Fruit fly (Drosophila melanogaster): ENCODE results near the gene Edem1.

Edem1 gene

DNA sequence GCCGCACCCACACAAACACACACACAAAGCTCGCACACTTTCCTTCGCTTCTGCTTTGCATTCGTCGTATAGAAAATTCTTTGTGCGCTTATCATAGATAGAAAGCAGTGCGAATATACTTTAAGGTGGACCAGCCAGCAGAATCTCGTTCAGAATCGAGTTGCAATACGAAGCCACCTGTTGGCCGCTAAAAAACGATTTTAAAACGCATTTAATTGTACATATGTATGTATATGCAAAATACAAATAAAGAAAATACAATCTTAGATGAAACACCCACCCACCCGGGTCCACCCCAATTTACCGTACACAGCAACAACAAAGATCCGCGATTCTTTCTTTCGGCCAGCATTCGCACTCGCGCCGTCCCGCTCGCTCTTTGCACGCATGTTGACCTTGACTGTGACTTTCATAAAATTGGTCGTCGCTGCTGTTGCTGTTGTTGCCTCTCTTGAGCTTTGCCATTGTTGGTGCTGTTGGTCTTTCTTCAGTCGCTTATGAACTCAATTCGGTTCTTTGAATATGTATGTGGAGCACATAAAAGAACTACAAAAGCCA, 40.0 kb upstream of the Edem1 start (continued):
- peak; percentile 85 for TF ChIP-seq lab (GFP tag; optimal IDR thresholded peaks at IDR 0.05)
- TF ChIP-seq schlank (tag; optimal IDR thresholded peaks at IDR 0.05) = peak; percentile 41
- peak; percentile 27 for TF ChIP-seq Sox102F (GFP tag; optimal IDR thresholded peaks at IDR 0.05)
- TF ChIP-seq Dek (tag; optimal IDR thresholded peaks at IDR 0.05) = peak; percentile 54
- no peak for TF ChIP-seq ttk (GFP tag; IDR thresholded peaks at IDR 0.05)
- TF ChIP-seq Fer3 (tag; optimal IDR thresholded peaks at IDR 0.05) = peak; percentile 59
- peak; percentile 59 for TF ChIP-seq CG15514 (GFP tag; optimal IDR thresholded peaks at IDR 0.05)
- peak; percentile 33 for TF ChIP-seq esg (GFP tag; conservative IDR thresholded peaks at IDR 0.05)
- TF ChIP-seq CG7271 (tag; optimal IDR thresholded peaks at IDR 0.05) = no peak
- peak; percentile 55; the same call in 1 of the 2 replicates for TF ChIP-seq lmd (GFP tag; IDR thresholded peaks at IDR 0.05)
- TF ChIP-seq gcm2 (GFP tag; optimal IDR thresholded peaks at IDR 0.05) = no peak
- TF ChIP-seq Meics (GFP tag; optimal IDR thresholded peaks at IDR 0.05) = peak; percentile 77
- 0 out of 2 replicates have a peak, but pooled peaks have one; percentile 17 for TF ChIP-seq CG14441 (GFP tag; IDR thresholded peaks at IDR 0.05)
- TF ChIP-seq vvl (GFP tag; IDR thresholded peaks at IDR 0.05) = 0 out of 2 replicates have a peak, but pooled peaks have one; percentile 19
- peak; percentile 86 for TF ChIP-seq ERR (GFP tag; optimal IDR thresholded peaks at IDR 0.05)
- TF ChIP-seq CG12942 (GFP tag; optimal IDR thresholded peaks at IDR 0.05) = no peak
- no peak for TF ChIP-seq Lpt (GFP tag; optimal IDR thresholded peaks at IDR 0.05)
- peak; percentile 77 for TF ChIP-seq CG9932 (GFP tag; IDR thresholded peaks at IDR 0.05)
- TF ChIP-seq E2f1 (GFP tag; IDR thresholded peaks at IDR 0.05) = no peak
- peak; percentile 40; the same call in 1 of the 2 replicates for TF ChIP-seq CG31441 (GFP tag; IDR thresholded peaks at IDR 0.05)
- peak; percentile 78 for TF ChIP-seq PHDP (tag; optimal IDR thresholded peaks at IDR 0.05)
- no peak for TF ChIP-seq Nf-YA (GFP tag; IDR thresholded peaks at IDR 0.05)
- TF ChIP-seq Hr51 (GFP tag; optimal IDR thresholded peaks at IDR 0.05) = peak; percentile 10 to 52
- peak; percentile 36 for TF ChIP-seq CG1233 (GFP tag; optimal IDR thresholded peaks at IDR 0.05)
- TF ChIP-seq CG8765 (GFP tag; IDR thresholded peaks at IDR 0.05) = peak; percentile 23; the same call in 1 of the 2 replicates
- no peak for TF ChIP-seq usp (GFP tag; optimal IDR thresholded peaks at IDR 0.05)
- peak; percentile 78 for TF ChIP-seq CG2678 (tag; optimal IDR thresholded peaks at IDR 0.05)
- peak; percentile 66; the same call in 1 of the 2 replicates for TF ChIP-seq ranshi (GFP tag; IDR thresholded peaks at IDR 0.05)
- no peak for TF ChIP-seq ase (GFP tag; IDR thresholded peaks at IDR 0.05)
- peak; percentile 67 for TF ChIP-seq stc (GFP tag; IDR thresholded peaks at IDR 0.05)
- TF ChIP-seq CG6654 (GFP tag; optimal IDR thresholded peaks at IDR 0.05) = peak; percentile 33
- peak; percentile 61 for TF ChIP-seq HmgZ (tag; optimal IDR thresholded peaks at IDR 0.05)
- peak; percentile 27 for TF ChIP-seq CG7556 (GFP tag; optimal IDR thresholded peaks at IDR 0.05)
- peak; percentile 16 for TF ChIP-seq CG6683 (GFP tag; optimal IDR thresholded peaks at IDR 0.05)
- peak; percentile 96 for TF ChIP-seq Drgx (GFP tag; IDR thresholded peaks at IDR 0.05)
- no peak for TF ChIP-seq ac (GFP tag; optimal IDR thresholded peaks at IDR 0.05)
- TF ChIP-seq Usf (GFP tag; optimal IDR thresholded peaks at IDR 0.05) = peak; percentile 77
- peak; percentile 17 for TF ChIP-seq CG13424 (tag; optimal IDR thresholded peaks at IDR 0.05)
- no peak for TF ChIP-seq chn (GFP tag; optimal IDR thresholded peaks at IDR 0.05)
- peak; percentile 51; the same call in 1 of the 2 replicates for TF ChIP-seq CG11247 (GFP tag; IDR thresholded peaks at IDR 0.05)
- TF ChIP-seq insv (GFP tag; optimal IDR thresholded peaks at IDR 0.05) = no peak
- TF ChIP-seq ara (GFP tag; IDR thresholded peaks at IDR 0.05) = 0 out of 2 replicates have a peak, but pooled peaks have one; percentile 26
- TF ChIP-seq ewg (GFP tag; optimal IDR thresholded peaks at IDR 0.05) = no peak
- TF ChIP-seq org-1 (GFP tag; optimal IDR thresholded peaks at IDR 0.05) = peak; percentile 65
- no peak for TF ChIP-seq so (GFP tag; IDR thresholded peaks at IDR 0.05)
- no peak for TF ChIP-seq CG1647 (GFP tag; optimal IDR thresholded peaks at IDR 0.05)
- TF ChIP-seq CG32767 (GFP tag; IDR thresholded peaks at IDR 0.05) = no peak
- no peak for TF ChIP-seq Sry-β (GFP tag; optimal IDR thresholded peaks at IDR 0.05)
- no peak for TF ChIP-seq CG8359 (GFP tag; optimal IDR thresholded peaks at IDR 0.05; ENCODE audit: borderline replicate concordance)
- TF ChIP-seq CHES-1-like (GFP tag; optimal IDR thresholded peaks at IDR 0.05) = no peak
